In genomic region chr2L:10331066-10331847, dm6 we compare ENCODE assay signal across 3 fruit fly cellular contexts.
TF ChIP-seq lines count a peak whose summit lies in the region.

TSS of gene Schip1 (minus strand) at chr2L:10331116.
TSS of gene Cox10 (plus strand) at chr2L:10331471.

- no peak for TF ChIP-seq CTCF in whole organism, embryonic (GFP tag; optimal IDR thresholded peaks at IDR 0.05; lab: Kevin White, UChicago)

TF ChIP-seq in whole organism, adult, 20 proteins besides CTCF, POLR2A, EP300 and RAD21:
- TF ChIP-seq CG5204 (GFP tag; optimal IDR thresholded peaks at IDR 0.05; lab: Kevin White, UChicago) (no peak), kay (GFP tag; lab: Kevin White, UChicago; ENCODE audit: borderline replicate concordance) (peak; percentile 0), tj (GFP tag; optimal IDR thresholded peaks at IDR 0.05; lab: Kevin White, UChicago) (no peak), CG33017 (tag; optimal IDR thresholded peaks at IDR 0.05; lab: Kevin White, UChicago) (peak; percentile 40), CG7101 (tag; optimal IDR thresholded peaks at IDR 0.05; lab: Kevin White, UChicago) (peak; percentile 44), CG11617 (GFP tag; optimal IDR thresholded peaks at IDR 0.05; lab: Kevin White, UChicago) (no peak), pad (GFP tag; optimal IDR thresholded peaks at IDR 0.05; lab: Kevin White, UChicago) (no peak), CG12768 (GFP tag; optimal IDR thresholded peaks at IDR 0.05; lab: Kevin White, UChicago) (no peak), ovo (GFP tag; optimal IDR thresholded peaks at IDR 0.05; lab: Kevin White, UChicago) (no peak), Clk (GFP tag; optimal IDR thresholded peaks at IDR 0.05; lab: Kevin White, UChicago) (no peak), CG14711 (tag; optimal IDR thresholded peaks at IDR 0.05; lab: Kevin White, UChicago) (peak; percentile 26), Mnt (GFP tag; optimal IDR thresholded peaks at IDR 0.05; lab: Kevin White, UChicago) (peak; percentile 10), Crg-1 (GFP tag; optimal IDR thresholded peaks at IDR 0.05; lab: Kevin White, UChicago) (no peak)

TF ChIP-seq in whole organism, embryonic, 481 proteins besides CTCF, POLR2A, EP300 and RAD21 (continues in another document):
- TF ChIP-seq CG11695 (GFP tag; IDR thresholded peaks at IDR 0.05; lab: Robert Waterston, UW) (no peak), CG4617 (GFP tag; optimal IDR thresholded peaks at IDR 0.05; lab: Kevin White, UChicago; ENCODE audit: borderline replicate concordance) (peak; percentile 18), CG2889 (GFP tag; IDR thresholded peaks at IDR 0.05; lab: Robert Waterston, UW) (no peak), CG3407 (GFP tag; optimal IDR thresholded peaks at IDR 0.05; lab: Kevin White, UChicago) (no peak), tll (GFP tag; optimal IDR thresholded peaks at IDR 0.05; lab: Kevin White, UChicago) (no peak), wek (GFP tag; optimal IDR thresholded peaks at IDR 0.05; lab: Kevin White, UChicago) (peak; percentile 61), Nf-YC (tag; optimal IDR thresholded peaks at IDR 0.05; lab: Kevin White, UChicago) (peak; percentile 33), CG14710 (tag; optimal IDR thresholded peaks at IDR 0.05; lab: Kevin White, UChicago) (peak; percentile 46), ewg (GFP tag; optimal IDR thresholded peaks at IDR 0.05; lab: Kevin White, UChicago) (peak; percentile 87), CG17829 (tag; optimal IDR thresholded peaks at IDR 0.05; lab: Kevin White, UChicago) (peak; percentile 49), YL-1 (GFP tag; optimal IDR thresholded peaks at IDR 0.05; lab: Kevin White, UChicago) (peak; percentile 24), MESR4 (GFP tag; optimal IDR thresholded peaks at IDR 0.05; lab: Kevin White, UChicago) (peak; percentile 68), dpn (GFP tag; optimal IDR thresholded peaks at IDR 0.05; lab: Kevin White, UChicago) (peak in 1 of 2 experiments; percentile 16), sima (GFP tag; optimal IDR thresholded peaks at IDR 0.05; lab: Kevin White, UChicago) (no peak), esg (GFP tag; conservative IDR thresholded peaks at IDR 0.05; lab: Robert Waterston, UW) (no peak), CG2199 (GFP tag; IDR thresholded peaks at IDR 0.05; lab: Robert Waterston, UW) (no peak), ken (GFP tag; IDR thresholded peaks at IDR 0.05; lab: Robert Waterston, UW) (no peak), Mad (GFP tag; optimal IDR thresholded peaks at IDR 0.05; lab: Kevin White, UChicago) (no peak), pho (GFP tag; optimal IDR thresholded peaks at IDR 0.05; lab: Kevin White, UChicago) (no peak), pros (GFP tag; optimal IDR thresholded peaks at IDR 0.05; lab: Kevin White, UChicago) (no peak), pzg (GFP tag; optimal IDR thresholded peaks at IDR 0.05; lab: Kevin White, UChicago) (peak; percentile 13), z (GFP tag; IDR thresholded peaks at IDR 0.05; lab: Robert Waterston, UW) (no peak), unpg (GFP tag; optimal IDR thresholded peaks at IDR 0.05; lab: Kevin White, UChicago) (peak; percentile 44), Chrac-16 (GFP tag; optimal IDR thresholded peaks at IDR 0.05; lab: Kevin White, UChicago) (no peak), CG16813 (GFP tag; IDR thresholded peaks at IDR 0.05; lab: Robert Waterston, UW; ENCODE audit: partially characterized antibody) (no peak), CG12391 (tag; optimal IDR thresholded peaks at IDR 0.05; lab: Kevin White, UChicago) (peak; percentile 72), CG17568 (GFP tag; optimal IDR thresholded peaks at IDR 0.05; lab: Kevin White, UChicago) (no peak), CG7556 (GFP tag; optimal IDR thresholded peaks at IDR 0.05; lab: Kevin White, UChicago) (no peak), CG2116 (GFP tag; optimal IDR thresholded peaks at IDR 0.05; lab: Kevin White, UChicago) (no peak), lbe (GFP tag; optimal IDR thresholded peaks at IDR 0.05; lab: Kevin White, UChicago) (no peak), CoRest (tag; optimal IDR thresholded peaks at IDR 0.05; lab: Kevin White, UChicago) (peak; percentile 56), bsh (GFP tag; optimal IDR thresholded peaks at IDR 0.05; lab: Kevin White, UChicago) (peak in 1 of 2 experiments; percentile 29), stwl (tag; optimal IDR thresholded peaks at IDR 0.05; lab: Kevin White, UChicago) (peak; percentile 21), Med (GFP tag; lab: Kevin White, UChicago) (no peak), dm (GFP tag; optimal IDR thresholded peaks at IDR 0.05; lab: Kevin White, UChicago) (no peak), hkb (optimal IDR thresholded peaks at IDR 0.05; lab: Kevin White, UChicago) (no peak), hkb (GFP tag; IDR thresholded peaks at IDR 0.05; lab: Robert Waterston, UW) (no peak), gro (GFP tag; optimal IDR thresholded peaks at IDR 0.05; lab: Kevin White, UChicago) (no peak), CG30020 (tag; optimal IDR thresholded peaks at IDR 0.05; lab: Kevin White, UChicago) (peak; percentile 85), CG16815 (GFP tag; optimal IDR thresholded peaks at IDR 0.05; lab: Kevin White, UChicago) (no peak), CG18262 (tag; optimal IDR thresholded peaks at IDR 0.05; lab: Kevin White, UChicago) (peak; percentile 38)

TF ChIP-seq in whole organism, prepupa, 60 proteins besides CTCF, POLR2A, EP300 and RAD21:
- TF ChIP-seq dsx (GFP tag; optimal IDR thresholded peaks at IDR 0.05; lab: Kevin White, UChicago; ENCODE audit: poor library complexity, severe bottlenecking) (peak; percentile 86), pdm3 (GFP tag; optimal IDR thresholded peaks at IDR 0.05; lab: Kevin White, UChicago) (no peak), CG11902 (GFP tag; optimal IDR thresholded peaks at IDR 0.05; lab: Kevin White, UChicago) (no peak), fd85E (GFP tag; optimal IDR thresholded peaks at IDR 0.05; lab: Kevin White, UChicago) (no peak), Sox15 (GFP tag; optimal IDR thresholded peaks at IDR 0.05; lab: Kevin White, UChicago) (no peak), Met (GFP tag; optimal IDR thresholded peaks at IDR 0.05; lab: Kevin White, UChicago) (no peak), CG3032 (tag; optimal IDR thresholded peaks at IDR 0.05; lab: Kevin White, UChicago) (peak; percentile 12), CG8319 (GFP tag; optimal IDR thresholded peaks at IDR 0.05; lab: Kevin White, UChicago) (no peak), vri (GFP tag; optimal IDR thresholded peaks at IDR 0.05; lab: Kevin White, UChicago) (peak; percentile 39), lz (GFP tag; optimal IDR thresholded peaks at IDR 0.05; lab: Kevin White, UChicago) (no peak), fd59A (GFP tag; optimal IDR thresholded peaks at IDR 0.05; lab: Kevin White, UChicago) (no peak), Blimp-1 (GFP tag; optimal IDR thresholded peaks at IDR 0.05; lab: Kevin White, UChicago) (no peak)
